Worm (Caenorhabditis elegans) whole organism, L3 larva: ENCODE measurements around the gene gcn-2.

Experiments
- ceh-16 ChIP-seq: sonication (generic microtip); optimal IDR thresholded peaks from 2 replicates; lab custom pipeline; 2017; ENCODE audit warnings: missing biosample characterization, missing genetic modification characterization
- elt-1 ChIP-seq: fragments of 150-350 bp; optimal IDR thresholded peaks from 2 replicates; lab custom pipeline; 2014; ENCODE audit warnings: missing biosample characterization, missing genetic modification characterization
- elt-3 ChIP-seq, 3 experiments: fragments of 150-350 bp in 1 of 3; sonication (generic microtip) in 2 of 3; optimal IDR thresholded peaks; 2 replicates in 2 of 3; 4 replicates in 1 of 3; lab custom pipeline; 2014 to 2017; ENCODE audit warnings: missing biosample characterization in 3 of 3, missing genetic modification characterization in 3 of 3
- fkh-10 ChIP-seq: sonication (generic microtip); optimal IDR thresholded peaks from 2 replicates; lab custom pipeline; 2017; ENCODE audit warnings: missing biosample characterization, missing genetic modification reagents, missing genetic modification characterization
- lin-15B ChIP-seq: fragments of 150-350 bp; optimal IDR thresholded peaks from 2 replicates; lab custom pipeline; 2014; ENCODE audit warnings: missing biosample characterization, missing genetic modification characterization
- nhr-11 ChIP-seq: fragments of 150-350 bp; optimal IDR thresholded peaks from 2 replicates; lab custom pipeline; 2014; ENCODE audit warnings: missing biosample characterization, missing genetic modification characterization
- nhr-12 ChIP-seq: fragments of 150-350 bp; optimal IDR thresholded peaks from 2 replicates; lab custom pipeline; 2014; ENCODE audit warnings: missing biosample characterization, missing genetic modification characterization
- nhr-25 ChIP-seq: sonication (generic microtip); optimal IDR thresholded peaks from 2 replicates; lab custom pipeline; 2017; ENCODE audit warnings: missing biosample characterization, missing genetic modification characterization
- nhr-28 ChIP-seq: fragments of 150-350 bp; optimal IDR thresholded peaks from 2 replicates; lab custom pipeline; 2014; ENCODE audit warnings: missing biosample characterization, missing genetic modification characterization
- nhr-77 ChIP-seq: fragments of 150-350 bp; optimal IDR thresholded peaks from 2 replicates; lab custom pipeline; 2014; ENCODE audit warnings: missing biosample characterization, missing genetic modification characterization
- pqm-1 ChIP-seq: fragments of 150-350 bp; optimal IDR thresholded peaks from 2 replicates; lab custom pipeline; 2017; ENCODE audit warnings: missing biosample characterization, missing genetic modification characterization, inconsistent platforms
- unc-62 ChIP-seq: fragments of 150-350 bp; sonication (generic microtip); optimal IDR thresholded peaks from 4 replicates; lab custom pipeline; 2014; ENCODE audit warnings: missing biosample characterization, missing genetic modification reagents, missing genetic modification characterization
- zag-1 ChIP-seq: fragments of 150-350 bp; optimal IDR thresholded peaks from 2 replicates; lab custom pipeline; 2014; ENCODE audit warnings: missing biosample characterization, missing genetic modification characterization
- ztf-11 ChIP-seq: fragments of 150-350 bp; optimal IDR thresholded peaks from 2 replicates; lab custom pipeline; 2014; ENCODE audit warnings: missing biosample characterization, missing genetic modification characterization

DNA sequence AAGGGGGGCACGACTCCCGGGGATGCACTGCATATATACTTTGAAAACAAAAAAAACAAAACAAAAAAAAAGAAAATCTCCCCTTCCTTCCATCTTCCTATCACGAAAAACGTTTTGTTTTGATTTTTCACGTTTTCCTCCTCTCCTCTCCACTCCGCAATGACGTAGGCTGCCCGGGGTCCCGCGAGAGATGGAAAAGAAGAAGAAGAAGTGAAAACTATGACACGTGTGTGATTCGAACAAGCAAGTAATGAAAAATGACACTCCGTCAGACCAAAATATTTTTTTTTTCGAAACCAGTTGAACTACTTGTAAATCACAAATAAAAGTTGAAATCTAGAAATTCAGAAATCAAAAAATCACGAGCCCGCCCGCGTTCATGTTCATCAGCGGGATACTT, 18.7 kb upstream of the gcn-2 start:
- TF ChIP-seq nhr-28 (tag; lab: Kevin White, UChicago) (no peak), nhr-25 (tag; lab: Kevin White, UChicago) (no peak), zag-1 (no peak), nhr-77 (no peak), nhr-12 (tag; lab: Kevin White, UChicago) (no peak), lin-15B (tag; lab: Kevin White, UChicago) (no peak), pqm-1 (tag; lab: Kevin White, UChicago) (no peak), ztf-11 (tag; lab: Kevin White, UChicago) (no peak), elt-1 (tag; lab: Kevin White, UChicago) (no peak), ceh-16 (tag; lab: Kevin White, UChicago) (no peak), nhr-11 (tag; lab: Kevin White, UChicago) (no peak), unc-62 (GFP tag; lab: Kevin White, UChicago) (no peak), elt-3 (tag; optimal IDR thresholded peaks at IDR 0.05; lab: Kevin White, UChicago) (no peak), fkh-10 (GFP tag; lab: Kevin White, UChicago) (no peak)
